Fruit fly (Drosophila melanogaster): ENCODE results near the gene CG13071.

Gene CG13071

DNA sequence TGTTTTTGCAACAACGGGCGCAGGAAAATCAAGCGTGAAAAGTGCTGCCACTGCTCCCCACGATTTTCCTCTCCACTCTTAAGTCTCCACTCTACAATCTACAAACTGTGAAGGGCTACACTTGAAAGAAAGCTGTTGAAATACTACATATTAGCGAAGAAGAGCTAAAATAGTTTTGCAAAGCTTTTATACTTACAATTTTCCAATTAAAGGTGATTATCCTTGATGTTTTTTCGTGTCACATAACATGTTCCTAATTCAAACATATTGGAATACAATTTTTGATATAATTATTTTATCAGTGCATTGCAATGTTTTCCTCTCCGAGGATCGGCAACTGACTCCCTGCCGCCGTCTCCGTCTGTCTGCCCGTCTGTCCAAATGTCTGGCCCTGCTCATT, 44.6 kb upstream of the CG13071 start:
- no peak for TF ChIP-seq ovo (GFP tag; optimal IDR thresholded peaks at IDR 0.05)
- TF ChIP-seq kay (GFP tag; ENCODE audit: borderline replicate concordance), result peak; percentile 39

DNA sequence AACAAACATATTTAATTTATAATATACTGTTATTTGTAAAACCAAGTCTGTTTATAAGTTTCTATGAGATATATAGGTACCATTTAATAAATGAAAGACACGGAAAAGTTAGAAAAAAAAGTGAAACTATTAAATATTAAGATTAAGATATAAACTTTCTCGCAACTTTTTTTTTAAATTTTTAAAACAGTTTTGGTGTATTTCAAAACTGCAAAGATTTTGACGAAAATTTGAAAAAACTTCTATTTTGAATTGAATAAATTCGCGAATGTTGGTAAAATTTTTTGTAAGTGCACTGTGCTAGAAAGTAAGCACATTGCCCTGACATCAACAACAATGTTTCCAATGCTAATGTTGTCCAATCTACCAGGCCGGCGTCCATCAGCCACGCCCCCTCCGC, 41.3 kb upstream of the CG13071 start:
- TF ChIP-seq cnc (optimal IDR thresholded peaks at IDR 0.05) (no peak), bab1 (GFP tag; optimal IDR thresholded peaks at IDR 0.05) (no peak), CG7045 (GFP tag; optimal IDR thresholded peaks at IDR 0.05) (no peak), cic (GFP tag; optimal IDR thresholded peaks at IDR 0.05) (no peak), CG12768 (GFP tag; optimal IDR thresholded peaks at IDR 0.05) (no peak), CG14711 (tag; optimal IDR thresholded peaks at IDR 0.05) (no peak), CG5204 (GFP tag; optimal IDR thresholded peaks at IDR 0.05) (no peak), Crg-1 (GFP tag; optimal IDR thresholded peaks at IDR 0.05) (no peak), kay (GFP tag; ENCODE audit: borderline replicate concordance) (no peak), Mnt (GFP tag; optimal IDR thresholded peaks at IDR 0.05) (no peak), ovo (GFP tag; optimal IDR thresholded peaks at IDR 0.05) (no peak), CG1620 (GFP tag; optimal IDR thresholded peaks at IDR 0.05) (no peak), CG7101 (tag; optimal IDR thresholded peaks at IDR 0.05) (no peak)

DNA sequence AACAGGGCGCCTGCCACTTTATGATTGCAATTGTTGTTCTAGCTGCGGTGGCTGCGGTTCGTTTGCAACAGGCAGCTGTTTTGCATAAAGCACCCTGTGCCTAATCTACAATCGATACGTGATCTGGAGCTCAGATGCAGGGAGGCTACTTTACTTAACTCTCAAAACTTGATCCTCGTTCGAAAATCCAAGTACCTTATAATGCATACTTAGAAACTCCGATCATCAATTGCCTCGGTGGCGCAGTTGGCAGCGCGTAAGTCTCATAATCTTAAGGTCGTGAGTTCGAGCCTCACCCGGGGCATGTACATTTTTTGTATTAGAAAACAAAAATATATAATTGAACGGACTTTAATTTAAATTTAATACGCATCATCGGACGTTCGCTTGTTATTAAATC, 40.7 kb upstream of the CG13071 start:
- no peak for TF ChIP-seq CG14711 (tag; optimal IDR thresholded peaks at IDR 0.05)

DNA sequence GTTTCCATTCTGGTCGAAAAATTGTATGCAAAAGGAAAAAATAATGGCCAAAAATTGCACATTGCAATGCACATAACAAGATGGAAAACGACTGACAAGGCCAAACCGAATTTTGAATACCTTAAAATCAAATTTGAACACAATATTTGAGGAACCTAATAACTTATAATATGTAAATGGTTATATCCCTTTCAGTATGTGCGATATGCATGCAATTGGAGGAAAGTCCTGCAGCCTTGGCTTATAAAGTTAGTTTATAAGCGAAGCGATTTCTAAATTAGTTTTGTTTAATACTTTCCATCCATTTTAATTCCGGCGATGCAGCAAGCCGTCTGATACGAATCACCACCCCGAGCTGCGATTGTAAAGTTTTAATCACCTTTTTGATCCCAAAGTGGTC, 37.4 kb upstream of the CG13071 start:
- TF ChIP-seq CG11617 (GFP tag; optimal IDR thresholded peaks at IDR 0.05), result no peak
- TF ChIP-seq cnc (optimal IDR thresholded peaks at IDR 0.05), result no peak
- no peak for TF ChIP-seq kay (GFP tag; ENCODE audit: borderline replicate concordance)

- TF ChIP-seq Mnt (GFP tag; optimal IDR thresholded peaks at IDR 0.05), result peak; percentile 98
- TF ChIP-seq CG7101 (tag; optimal IDR thresholded peaks at IDR 0.05), result peak; percentile 93
- TF ChIP-seq Crg-1 (GFP tag; optimal IDR thresholded peaks at IDR 0.05), result peak; percentile 85
- TF ChIP-seq CG14711 (tag; optimal IDR thresholded peaks at IDR 0.05), result peak; percentile 89
- TF ChIP-seq cic (GFP tag; optimal IDR thresholded peaks at IDR 0.05), result peak; percentile 43
- peak; percentile 70 for TF ChIP-seq toe (GFP tag; optimal IDR thresholded peaks at IDR 0.05)
- peak; percentile 86 for TF ChIP-seq CG7045 (GFP tag; optimal IDR thresholded peaks at IDR 0.05)
- peak; percentile 92 for TF ChIP-seq CG33017 (tag; optimal IDR thresholded peaks at IDR 0.05)
- TF ChIP-seq CG12768 (GFP tag; optimal IDR thresholded peaks at IDR 0.05), result peak; percentile 76
- no peak for TF ChIP-seq Hr96 (GFP tag; optimal IDR thresholded peaks at IDR 0.05)
- peak; percentile 54 for TF ChIP-seq tj (GFP tag; optimal IDR thresholded peaks at IDR 0.05)
- peak; percentile 81 for TF ChIP-seq CG11617 (GFP tag; optimal IDR thresholded peaks at IDR 0.05)
- peak; percentile 62 for TF ChIP-seq CG5204 (GFP tag; optimal IDR thresholded peaks at IDR 0.05)
- TF ChIP-seq kay (GFP tag; ENCODE audit: borderline replicate concordance), result peak; percentile 13
- TF ChIP-seq bab1 (GFP tag; optimal IDR thresholded peaks at IDR 0.05), result peak; percentile 75
- peak; percentile 36 for TF ChIP-seq Clk (GFP tag; optimal IDR thresholded peaks at IDR 0.05)
- no peak for TF ChIP-seq cnc (optimal IDR thresholded peaks at IDR 0.05)
- peak; percentile 52 for TF ChIP-seq ovo (GFP tag; optimal IDR thresholded peaks at IDR 0.05)
- peak; percentile 58 for TF ChIP-seq pad (GFP tag; optimal IDR thresholded peaks at IDR 0.05)
- peak; percentile 69 for TF ChIP-seq CG1620 (GFP tag; optimal IDR thresholded peaks at IDR 0.05)
Observed at dm6 chr3L:16228659-16229205, 33.8 kb upstream of the CG13071 start, which contains the start of gene Tmx3. Gene Tmx3 (plus strand): TSS chr3L:16229100.

- TF ChIP-seq cnc (optimal IDR thresholded peaks at IDR 0.05) (no peak), pad (GFP tag; optimal IDR thresholded peaks at IDR 0.05) (no peak), CG1620 (GFP tag; optimal IDR thresholded peaks at IDR 0.05) (peak; percentile 19), CG7101 (tag; optimal IDR thresholded peaks at IDR 0.05) (peak; percentile 11), Crg-1 (GFP tag; optimal IDR thresholded peaks at IDR 0.05) (no peak), CG5204 (GFP tag; optimal IDR thresholded peaks at IDR 0.05) (no peak), cic (GFP tag; optimal IDR thresholded peaks at IDR 0.05) (peak; percentile 28), CG11617 (GFP tag; optimal IDR thresholded peaks at IDR 0.05) (no peak), ovo (GFP tag; optimal IDR thresholded peaks at IDR 0.05) (no peak), kay (GFP tag; ENCODE audit: borderline replicate concordance) (no peak), toe (GFP tag; optimal IDR thresholded peaks at IDR 0.05) (no peak), Hr96 (GFP tag; optimal IDR thresholded peaks at IDR 0.05) (no peak), tj (GFP tag; optimal IDR thresholded peaks at IDR 0.05) (no peak), CG12768 (GFP tag; optimal IDR thresholded peaks at IDR 0.05) (no peak), CG7045 (GFP tag; optimal IDR thresholded peaks at IDR 0.05) (no peak), CG33017 (tag; optimal IDR thresholded peaks at IDR 0.05) (no peak), bab1 (GFP tag; optimal IDR thresholded peaks at IDR 0.05) (peak; percentile 70), Mnt (GFP tag; optimal IDR thresholded peaks at IDR 0.05) (peak; percentile 54), Clk (GFP tag; optimal IDR thresholded peaks at IDR 0.05) (no peak), CG14711 (tag; optimal IDR thresholded peaks at IDR 0.05) (peak; percentile 40)
Observed at dm6 chr3L:16231857-16232256, 30.7 kb upstream of the CG13071 start, which contains the start of the genes PDCD-5 and MED10. Gene PDCD-5 (minus strand): TSS chr3L:16232038. Gene MED10 (plus strand): TSS chr3L:16232084.

dm6 chr3L:16232924-16233323, 29.6 kb upstream of the CG13071 start, which contains the start of gene Hsc20:
Gene Hsc20 (plus strand): TSS chr3L:16233127.
- TF ChIP-seq bab1 (GFP tag; optimal IDR thresholded peaks at IDR 0.05), result peak; percentile 10
- TF ChIP-seq cnc (optimal IDR thresholded peaks at IDR 0.05), result no peak
- TF ChIP-seq kay (GFP tag; ENCODE audit: borderline replicate concordance), result peak; percentile 9
